Worm (Caenorhabditis elegans): ENCODE results near the gene C12D12.3.

Gene C12D12.3

ce11 chrX:3540861-3541260 is 51.8 kb downstream of the C12D12.3 start (continued):
- TF ChIP-seq nhr-120 (GFP tag; IDR thresholded peaks at IDR 0.05), result no peak
- TF ChIP-seq egl-18 (GFP tag; IDR thresholded peaks at IDR 0.05), result no peak
- TF ChIP-seq B0035.1 (tag; optimal IDR thresholded peaks at IDR 0.05), result no peak
- no peak for TF ChIP-seq ccch-3 (GFP tag; optimal IDR thresholded peaks at IDR 0.05)
- no peak for TF ChIP-seq K11D2.4 (GFP tag; IDR thresholded peaks at IDR 0.05)
- TF ChIP-seq attf-5 (GFP tag; optimal IDR thresholded peaks at IDR 0.05), result no peak
- no peak for TF ChIP-seq mcd-1 (GFP tag; IDR thresholded peaks at IDR 0.05)
- no peak for TF ChIP-seq cebp-1 (GFP tag; IDR thresholded peaks at IDR 0.05)
- TF ChIP-seq cebp-1 (tag; optimal IDR thresholded peaks at IDR 0.05), result peak; percentile 60
- no peak for TF ChIP-seq F57A8.1 (GFP tag; optimal IDR thresholded peaks at IDR 0.05)
- no peak for TF ChIP-seq ztf-3 (GFP tag; optimal IDR thresholded peaks at IDR 0.05)
- no peak for TF ChIP-seq madf-6 (GFP tag; IDR thresholded peaks at IDR 0.05)
- no peak for TF ChIP-seq F52B5.7 (tag; optimal IDR thresholded peaks at IDR 0.05)
- TF ChIP-seq zfh-2 (GFP tag; conservative IDR thresholded peaks at IDR 0.05), result no peak
- no peak for TF ChIP-seq ztf-6 (GFP tag; IDR thresholded peaks at IDR 0.05)
- TF ChIP-seq ceh-100 (GFP tag; IDR thresholded peaks at IDR 0.05), result no peak
- TF ChIP-seq unc-130 (GFP tag; optimal IDR thresholded peaks at IDR 0.05), result no peak
- TF ChIP-seq B0336.3 (GFP tag; IDR thresholded peaks at IDR 0.05), result no peak
- TF ChIP-seq Y53F4B.3 (GFP tag; IDR thresholded peaks at IDR 0.05), result no peak
- peak; percentile 65 for TF ChIP-seq ztf-26 (tag; optimal IDR thresholded peaks at IDR 0.05)
- no peak for TF ChIP-seq ZK185.1 (tag; optimal IDR thresholded peaks at IDR 0.05; ENCODE audit: poor library complexity, severe bottlenecking)
- TF ChIP-seq snpc-3.4 (tag; optimal IDR thresholded peaks at IDR 0.05), result no peak
- no peak for TF ChIP-seq rpc-1 (optimal IDR thresholded peaks at IDR 0.05)
- no peak for TF ChIP-seq rpc-1 (tag; optimal IDR thresholded peaks at IDR 0.05)
- TF ChIP-seq ceh-27 (GFP tag; optimal IDR thresholded peaks at IDR 0.05), result peak; percentile 53
- TF ChIP-seq egrh-3 (GFP tag; IDR thresholded peaks at IDR 0.05), result no peak
- no peak for TF ChIP-seq F22D6.2 (tag; optimal IDR thresholded peaks at IDR 0.05)
- 0 out of 2 replicates have a peak, but pooled peaks have one; percentile 18 for TF ChIP-seq ceh-40 (GFP tag; IDR thresholded peaks at IDR 0.05)
- TF ChIP-seq F10E7.11 (tag; optimal IDR thresholded peaks at IDR 0.05), result no peak
- TF ChIP-seq lin-40 (tag; optimal IDR thresholded peaks at IDR 0.05), result no peak
- TF ChIP-seq snpc-1.3 (tag; optimal IDR thresholded peaks at IDR 0.05; ENCODE audit: insufficient read depth), result no peak
- TF ChIP-seq nhr-27 (tag; optimal IDR thresholded peaks at IDR 0.05), result no peak
- TF ChIP-seq snpc-4 (GFP tag; optimal IDR thresholded peaks at IDR 0.05), result no peak
- TF ChIP-seq snpc-4 (tag; optimal IDR thresholded peaks at IDR 0.05), result no peak
- TF ChIP-seq bed-2 (GFP tag; IDR thresholded peaks at IDR 0.05), result 0 out of 2 replicates have a peak, but pooled peaks have one; percentile 15
- no peak for TF ChIP-seq nhr-80 (tag; optimal IDR thresholded peaks at IDR 0.05)
- no peak for TF ChIP-seq xnd-1 (tag; optimal IDR thresholded peaks at IDR 0.05)
- TF ChIP-seq F39B2.1 (GFP tag; IDR thresholded peaks at IDR 0.05), result no peak
- no peak for TF ChIP-seq die-1 (tag; optimal IDR thresholded peaks at IDR 0.05)
- TF ChIP-seq F33H1.4 (GFP tag; IDR thresholded peaks at IDR 0.05), result no peak
- no peak for TF ChIP-seq C17E4.6 (GFP tag; IDR thresholded peaks at IDR 0.05)
- no peak for TF ChIP-seq madf-3 (GFP tag; IDR thresholded peaks at IDR 0.05)
- TF ChIP-seq sptf-2 (GFP tag; optimal IDR thresholded peaks at IDR 0.05), result no peak

Measured in whole organism, young adult.